Worm (Caenorhabditis elegans): ENCODE data around the gene cest-9.2.

DNA sequence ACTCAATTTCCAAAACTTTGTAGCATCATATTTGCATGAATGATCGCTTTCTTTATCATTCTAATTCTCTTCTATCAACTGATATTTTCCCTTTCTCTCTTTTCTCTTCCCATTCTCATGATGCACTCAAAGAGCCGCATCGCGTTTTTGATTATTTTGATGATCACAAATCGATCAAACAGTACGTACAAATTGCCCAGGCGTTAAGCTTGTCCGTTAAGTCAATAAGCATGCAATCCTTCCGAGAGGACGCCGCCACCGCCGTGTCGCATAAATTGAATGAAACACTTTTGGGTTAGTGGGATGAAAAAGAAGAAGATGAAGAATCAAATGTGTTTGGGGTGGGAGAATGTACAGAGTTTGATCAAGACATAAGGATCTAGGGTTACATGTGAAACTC, 40.3 kb upstream of the cest-9.2 start:
- TF ChIP-seq Y55F3AM.14 (GFP tag; optimal IDR thresholded peaks at IDR 0.05), result no peak
- no peak for TF ChIP-seq elt-1 (tag; optimal IDR thresholded peaks at IDR 0.05)
- no peak for TF ChIP-seq nhr-237 (tag; optimal IDR thresholded peaks at IDR 0.05)

Data from whole organism, L2 larva.